Worm (Caenorhabditis elegans) whole organism, L3 larva: ENCODE results near the gene ethe-1.

Experiments
- R02D3.7 ChIP-seq: fragments of 150-350 bp; optimal IDR thresholded peaks from 2 replicates; lab custom pipeline; 2014; ENCODE audit warnings: missing biosample characterization, missing genetic modification characterization
- ceh-9 ChIP-seq: sonication (generic microtip); optimal IDR thresholded peaks from 2 replicates; lab custom pipeline; 2018; ENCODE audit warnings: missing biosample characterization, missing genetic modification characterization
- egl-27 ChIP-seq: sonication (generic microtip); optimal IDR thresholded peaks from 4 replicates; lab custom pipeline; 2017; ENCODE audit warnings: missing biosample characterization, missing genetic modification reagents, missing genetic modification characterization
- elt-1 ChIP-seq: fragments of 150-350 bp; optimal IDR thresholded peaks from 2 replicates; lab custom pipeline; 2014; ENCODE audit warnings: missing biosample characterization, missing genetic modification characterization
- elt-3 ChIP-seq, 3 experiments: fragments of 150-350 bp in 1 of 3; sonication (generic microtip) in 2 of 3; optimal IDR thresholded peaks; 2 replicates in 2 of 3; 4 replicates in 1 of 3; lab custom pipeline; 2014 to 2017; ENCODE audit warnings: missing biosample characterization in 3 of 3, missing genetic modification characterization in 3 of 3
- fos-1 ChIP-seq: fragments of 150-350 bp; optimal IDR thresholded peaks from 2 replicates; lab custom pipeline; 2014; ENCODE audit warnings: missing biosample characterization, missing genetic modification characterization
- mdl-1 ChIP-seq: fragments of 150-350 bp; optimal IDR thresholded peaks from 2 replicates; lab custom pipeline; 2014; ENCODE audit warnings: missing biosample characterization, missing genetic modification characterization
- nhr-237 ChIP-seq: fragments of 150-350 bp; optimal IDR thresholded peaks from 2 replicates; lab custom pipeline; 2014; ENCODE audit warnings: missing biosample characterization, missing genetic modification characterization
- snpc-4 ChIP-seq: fragments of 150-350 bp; optimal IDR thresholded peaks from 2 replicates; lab custom pipeline; 2014; ENCODE audit warnings: missing biosample characterization, missing genetic modification characterization
- unc-39 ChIP-seq: sonication (generic microtip); optimal IDR thresholded peaks from 4 replicates; lab custom pipeline; 2017; ENCODE audit warnings: missing biosample characterization, missing genetic modification characterization

- no peak for TF ChIP-seq snpc-4 (tag; lab: Kevin White, UChicago)
- no peak for TF ChIP-seq fos-1 (tag; lab: Kevin White, UChicago)
- no peak for TF ChIP-seq egl-27
- TF ChIP-seq unc-39 (tag; lab: Kevin White, UChicago) = no peak
- no peak for TF ChIP-seq nhr-237 (tag; lab: Kevin White, UChicago)
- TF ChIP-seq mdl-1 (tag; lab: Kevin White, UChicago) = no peak
- TF ChIP-seq elt-3 (tag; optimal IDR thresholded peaks at IDR 0.05; lab: Kevin White, UChicago) = no peak
- no peak for TF ChIP-seq R02D3.7 (tag; lab: Kevin White, UChicago)
- TF ChIP-seq elt-1 (tag; lab: Kevin White, UChicago) = no peak
- no peak for TF ChIP-seq ceh-9
Measured at ce11 chrIV:9520629-9521028, 12.1 kb upstream of the ethe-1 start.
